Fruit fly (Drosophila melanogaster) whole organism, embryonic: ENCODE results near the gene Cby.

ENCODE experiments used
- CG13123 ChIP-seq: fragments of 200-800 bp; sonication (Bioruptor generic); optimal IDR thresholded peaks from 2 replicates; lab custom pipeline; 2016; ENCODE audit warnings: missing biosample characterization, missing genetic modification characterization
- CG6765 ChIP-seq: fragments of 200-800 bp; sonication (Bioruptor generic); optimal IDR thresholded peaks from 3 replicates; lab custom pipeline; 2017; ENCODE audit warnings: missing biosample characterization, mild to moderate bottlenecking, missing genetic modification characterization
- Dad ChIP-seq: fragments of 200-800 bp; sonication (Bioruptor generic); optimal IDR thresholded peaks from 3 replicates; lab custom pipeline; 2016; ENCODE audit warnings: missing biosample characterization, missing genetic modification characterization
- Fer2 ChIP-seq: fragments of 200-800 bp; sonication (Bioruptor generic); optimal IDR thresholded peaks from 2 replicates; lab custom pipeline; 2018; ENCODE audit warnings: missing biosample characterization, mild to moderate bottlenecking, missing genetic modification characterization, moderate library complexity
- NFAT ChIP-seq: fragments of 200-800 bp; sonication (Bioruptor generic); IDR thresholded peaks from 2 replicates; pipeline ENCODE4 v1.3.6; 2022; ENCODE audit warnings: missing biosample characterization, missing genetic modification characterization
- Opbp ChIP-seq: fragments of 200-800 bp; sonication (Bioruptor generic); IDR thresholded peaks from 3 replicates; pipeline ENCODE4 v1.3.6; 2022; ENCODE audit warnings: missing biosample characterization, missing genetic modification characterization; ENCODE audit not compliant: partially characterized antibody
- Stat92E ChIP-seq, 3 experiments: fragments of >200 bp in 2 of 3; fragments of 200-800 bp in 1 of 3; sonication (Bioruptor generic) in 1 of 3; optimal IDR thresholded peaks; 2 replicates each; lab custom pipeline; 2017 to 2019; ENCODE audit warnings: missing biosample characterization in 3 of 3, missing genetic modification characterization in 3 of 3, mild to moderate bottlenecking in 1 of 3, moderate library complexity in 1 of 3
- pros ChIP-seq: fragments of 200-800 bp; sonication (Bioruptor generic); optimal IDR thresholded peaks from 3 replicates; lab custom pipeline; 2019; ENCODE audit warnings: missing biosample characterization, mild to moderate bottlenecking, missing genetic modification characterization, moderate library complexity
- sqz ChIP-seq: fragments of 200-800 bp; sonication (Bioruptor generic); optimal IDR thresholded peaks from 3 replicates; lab custom pipeline; 2018; ENCODE audit warnings: missing biosample characterization, mild to moderate bottlenecking, missing genetic modification characterization

DNA sequence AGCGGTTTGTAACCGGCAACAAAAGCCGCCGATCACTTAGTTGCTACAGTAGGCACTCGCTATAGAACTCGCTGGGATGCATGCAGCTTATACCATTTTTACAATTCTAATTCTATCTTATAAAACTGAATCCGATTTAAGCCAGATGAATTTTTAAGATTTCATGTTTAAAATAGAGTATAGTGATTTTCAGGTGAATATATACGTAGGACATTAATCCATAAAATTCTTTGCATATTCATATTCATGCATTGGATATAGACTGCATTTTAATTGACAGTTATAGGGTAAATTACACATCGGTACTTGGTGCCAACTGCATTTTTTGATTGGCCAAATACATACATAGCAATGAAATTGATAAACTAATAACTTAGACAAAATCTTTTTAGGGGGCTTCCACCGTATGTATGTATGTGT is 19.8 kb downstream of the Cby start:
- TF ChIP-seq CG6765 (GFP tag; lab: Kevin White, UChicago) (no peak), Stat92E (GFP tag; optimal IDR thresholded peaks at IDR 0.05; lab: Kevin White, UChicago) (no peak), sqz (GFP tag; lab: Kevin White, UChicago) (no peak), Fer2 (no peak), Opbp (GFP tag; lab: Robert Waterston, UW) (no peak), NFAT (no peak; the same call in 1 of the 2 replicates), CG13123 (GFP tag; lab: Kevin White, UChicago) (no peak), pros (GFP tag; lab: Kevin White, UChicago) (no peak), Dad (GFP tag; lab: Kevin White, UChicago) (no peak)
